Worm (Caenorhabditis elegans) whole organism, L2 larva: ENCODE measurements around the gene sym-4.

ENCODE experiments used
- Y55F3AM.14 ChIP-seq: fragments of 200-800 bp; sonication (Bioruptor generic); optimal IDR thresholded peaks from 2 replicates; lab custom pipeline; 2018; ENCODE audit warnings: mild to moderate bottlenecking, missing genetic modification characterization, missing compliant biosample characterization
- aly-2 ChIP-seq: fragments of 150-350 bp; optimal IDR thresholded peaks from 2 replicates; lab custom pipeline; 2014; ENCODE audit warnings: missing biosample characterization, missing genetic modification characterization
- ama-1 ChIP-seq: fragments of 150-350 bp; optimal IDR thresholded peaks from 2 replicates; lab custom pipeline; 2018; ENCODE audit warnings: inconsistent platforms
- nhr-11 ChIP-seq: fragments of 150-350 bp; optimal IDR thresholded peaks from 2 replicates; lab custom pipeline; 2014; ENCODE audit warnings: missing biosample characterization, missing genetic modification characterization
- unc-39 ChIP-seq: fragments of 150-350 bp; optimal IDR thresholded peaks from 2 replicates; lab custom pipeline; 2014; ENCODE audit warnings: missing biosample characterization, missing genetic modification characterization
- unc-62 ChIP-seq: fragments of 150-350 bp; optimal IDR thresholded peaks from 2 replicates; lab custom pipeline; 2014; ENCODE audit warnings: missing biosample characterization, missing genetic modification reagents, missing genetic modification characterization
- ztf-4 ChIP-seq: fragments of 150-350 bp; optimal IDR thresholded peaks from 2 replicates; lab custom pipeline; 2014; ENCODE audit warnings: missing biosample characterization, missing genetic modification characterization

DNA sequence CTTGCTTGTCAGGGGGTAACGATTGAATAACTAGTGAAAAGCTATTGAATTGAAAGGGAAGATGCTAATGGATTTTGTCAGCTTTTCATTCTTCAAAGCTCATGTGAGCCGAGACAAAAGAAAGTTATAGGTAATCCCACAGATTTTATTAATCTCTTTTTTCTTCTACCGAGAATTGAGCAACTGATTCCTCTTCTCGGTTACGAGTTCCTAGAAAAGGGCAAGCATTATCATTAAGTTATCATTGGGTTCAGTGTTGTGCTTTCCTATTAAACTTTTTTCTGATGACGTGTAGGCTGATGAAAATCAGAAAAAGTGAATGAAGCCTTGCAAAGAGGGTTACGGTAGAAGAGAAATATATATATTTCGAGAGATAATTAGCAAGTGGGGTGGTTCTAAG, 16.2 kb upstream of the sym-4 start:
- TF ChIP-seq unc-62 (no peak), unc-39 (no peak), ama-1 (lab: Kevin White, UChicago) (no peak), Y55F3AM.14 (GFP tag; lab: Kevin White, UChicago) (no peak), aly-2 (tag; lab: Kevin White, UChicago) (no peak), nhr-11 (no peak), ztf-4 (tag; lab: Kevin White, UChicago) (no peak)
